Fruit fly (Drosophila melanogaster) whole organism, adult: ENCODE results near the gene CG4438.

Experiments used
- CG11617 ChIP-seq: fragments of 200-800 bp; sonication (Bioruptor generic); optimal IDR thresholded peaks from 2 replicates; lab custom pipeline; 2017; ENCODE audit warnings: mild to moderate bottlenecking, missing biosample characterization, missing genetic modification reagents, missing genetic modification characterization
- CG12768 ChIP-seq: fragments of 200-800 bp; sonication (Bioruptor generic); optimal IDR thresholded peaks from 2 replicates; lab custom pipeline; 2017; ENCODE audit warnings: missing biosample characterization, missing genetic modification characterization, mild to moderate bottlenecking, moderate library complexity, missing genetic modification reagents
- CG14711 ChIP-seq: fragments of 200-800 bp; sonication (Bioruptor generic); optimal IDR thresholded peaks from 2 replicates; lab custom pipeline; 2018; ENCODE audit warnings: missing biosample characterization, mild to moderate bottlenecking, missing genetic modification characterization, moderate library complexity
- CG1620 ChIP-seq: fragments of 200-800 bp; sonication (Bioruptor generic); optimal IDR thresholded peaks from 2 replicates; lab custom pipeline; 2016; ENCODE audit warnings: missing biosample characterization, missing genetic modification characterization
- CG33017 ChIP-seq: fragments of 200-800 bp; sonication (Bioruptor generic); optimal IDR thresholded peaks from 2 replicates; lab custom pipeline; 2018; ENCODE audit warnings: missing biosample characterization, mild to moderate bottlenecking, missing genetic modification characterization, moderate library complexity
- CG5204 ChIP-seq: fragments of 200-800 bp; sonication (Bioruptor generic); optimal IDR thresholded peaks from 2 replicates; lab custom pipeline; 2016; ENCODE audit warnings: missing biosample characterization, missing genetic modification characterization
- CG7045 ChIP-seq: fragments of 200-800 bp; sonication (Bioruptor generic); optimal IDR thresholded peaks from 2 replicates; lab custom pipeline; 2017; ENCODE audit warnings: missing biosample characterization, mild to moderate bottlenecking, missing genetic modification characterization
- CG7101 ChIP-seq: fragments of 200-800 bp; sonication (Bioruptor generic); optimal IDR thresholded peaks from 2 replicates; lab custom pipeline; 2018; ENCODE audit warnings: missing biosample characterization, mild to moderate bottlenecking, missing genetic modification characterization, moderate library complexity
- Clk ChIP-seq: fragments of 200-800 bp; sonication (Bioruptor generic); optimal IDR thresholded peaks from 2 replicates; lab custom pipeline; 2017; ENCODE audit warnings: missing biosample characterization, missing genetic modification characterization
- Crg-1 ChIP-seq: fragments of 200-800 bp; sonication (Bioruptor generic); optimal IDR thresholded peaks from 2 replicates; lab custom pipeline; 2016; ENCODE audit warnings: missing biosample characterization, missing genetic modification characterization
- Hr96 ChIP-seq: fragments of 200-800 bp; sonication (Bioruptor generic); optimal IDR thresholded peaks from 2 replicates; lab custom pipeline; 2016; ENCODE audit warnings: missing biosample characterization, missing genetic modification characterization
- Mnt ChIP-seq: fragments of 200-800 bp; sonication (Bioruptor generic); optimal IDR thresholded peaks from 2 replicates; lab custom pipeline; 2016; ENCODE audit warnings: missing biosample characterization, mild to moderate bottlenecking, missing genetic modification characterization
- bab1 ChIP-seq: fragments of 200-800 bp; sonication (Bioruptor generic); optimal IDR thresholded peaks from 3 replicates; lab custom pipeline; 2019; ENCODE audit warnings: missing biosample characterization, mild to moderate bottlenecking, missing genetic modification characterization, moderate library complexity
- cic ChIP-seq: fragments of 200-800 bp; sonication (Bioruptor generic); optimal IDR thresholded peaks from 2 replicates; lab custom pipeline; 2017; ENCODE audit warnings: missing biosample characterization, mild to moderate bottlenecking, missing genetic modification characterization, moderate library complexity
- cnc ChIP-seq, 2 experiments: fragments of >200 bp; optimal IDR thresholded peaks; 2 replicates each; lab custom pipeline; 2017
- kay ChIP-seq: fragments of 200-800 bp; sonication (Bioruptor generic); peaks from one replicate; lab custom pipeline; 2016; ENCODE audit warnings: missing biosample characterization, missing genetic modification characterization, borderline replicate concordance
- ovo ChIP-seq: fragments of 200-800 bp; sonication (Bioruptor generic); optimal IDR thresholded peaks from 2 replicates; lab custom pipeline; 2016; ENCODE audit warnings: missing biosample characterization, missing genetic modification characterization
- pad ChIP-seq: fragments of 200-800 bp; sonication (Bioruptor generic); optimal IDR thresholded peaks from 3 replicates; lab custom pipeline; 2017; ENCODE audit warnings: missing biosample characterization, missing genetic modification characterization, mild to moderate bottlenecking, moderate library complexity, missing genetic modification reagents
- tj ChIP-seq: fragments of 200-800 bp; sonication (Bioruptor generic); optimal IDR thresholded peaks from 3 replicates; lab custom pipeline; 2017; ENCODE audit warnings: missing biosample characterization, mild to moderate bottlenecking, missing genetic modification characterization, moderate library complexity
- toe ChIP-seq: fragments of 200-800 bp; sonication (Bioruptor generic); optimal IDR thresholded peaks from 2 replicates; lab custom pipeline; 2016; ENCODE audit warnings: missing biosample characterization, missing genetic modification characterization

The CG4438 gene

DNA sequence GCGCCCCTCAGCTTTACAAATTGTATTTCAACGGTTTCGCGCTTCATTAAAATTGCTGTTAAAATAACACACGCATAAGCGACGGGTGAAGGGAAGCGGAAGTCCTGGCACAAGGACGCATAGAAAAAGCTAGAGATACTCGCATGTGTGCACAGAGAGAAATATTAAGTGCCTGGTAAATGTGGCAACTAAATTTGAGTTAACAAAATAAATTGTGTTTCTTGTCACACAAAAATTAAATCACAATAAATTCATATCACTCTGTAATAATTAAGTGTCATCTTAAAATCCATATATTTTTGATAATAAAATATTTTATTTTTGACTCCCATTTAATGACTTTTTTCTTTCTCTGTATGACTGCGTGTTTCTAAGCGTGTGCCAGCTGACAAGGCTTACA, 2.4 kb upstream of the CG4438 start:
- TF ChIP-seq CG5204 (GFP tag; lab: Kevin White, UChicago): no peak
- TF ChIP-seq Clk (GFP tag; lab: Kevin White, UChicago): no peak
- TF ChIP-seq CG11617 (GFP tag; lab: Kevin White, UChicago): no peak
- no peak for TF ChIP-seq CG12768
- TF ChIP-seq ovo (GFP tag; lab: Kevin White, UChicago): no peak
- TF ChIP-seq pad (GFP tag; lab: Kevin White, UChicago): no peak
- TF ChIP-seq CG7045: no peak
- TF ChIP-seq bab1 (GFP tag; lab: Kevin White, UChicago): no peak
- TF ChIP-seq CG7101 (tag; lab: Kevin White, UChicago): no peak
- no peak for TF ChIP-seq Mnt (GFP tag; lab: Kevin White, UChicago)
- no peak for TF ChIP-seq CG1620 (GFP tag; lab: Kevin White, UChicago)
- no peak for TF ChIP-seq cnc (optimal IDR thresholded peaks at IDR 0.05; lab: Kevin White, UChicago)
- no peak for TF ChIP-seq tj
- TF ChIP-seq Hr96 (GFP tag; lab: Kevin White, UChicago): no peak
- TF ChIP-seq toe (GFP tag; lab: Kevin White, UChicago): no peak

DNA sequence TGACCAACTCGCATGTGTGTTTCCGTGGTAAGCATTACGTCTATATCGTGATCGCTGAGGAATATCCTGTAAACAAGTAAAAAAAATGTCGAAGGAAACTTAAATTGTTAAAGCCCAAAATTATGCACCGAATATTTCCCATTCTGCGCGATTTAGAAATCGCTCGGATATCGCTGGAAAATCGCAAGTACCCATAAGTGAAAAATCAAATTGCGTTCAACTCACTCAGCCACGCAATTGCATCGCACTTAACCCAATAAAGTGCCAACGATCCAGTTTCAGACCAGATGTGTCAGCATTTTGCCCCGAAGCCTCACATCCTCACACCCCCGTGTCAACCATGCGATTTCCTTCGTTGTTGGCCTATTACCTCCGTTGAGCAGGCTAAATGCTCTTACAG, 1.4 kb downstream of the CG4438 start:
- TF ChIP-seq Clk (GFP tag; lab: Kevin White, UChicago) (no peak), Mnt (GFP tag; lab: Kevin White, UChicago) (no peak), CG7045 (no peak), CG12768 (no peak), CG7101 (tag; lab: Kevin White, UChicago) (no peak), CG14711 (tag; lab: Kevin White, UChicago) (no peak), toe (GFP tag; lab: Kevin White, UChicago) (no peak), bab1 (GFP tag; lab: Kevin White, UChicago) (no peak), pad (GFP tag; lab: Kevin White, UChicago) (no peak), Hr96 (GFP tag; lab: Kevin White, UChicago) (no peak), cnc (optimal IDR thresholded peaks at IDR 0.05; lab: Kevin White, UChicago) (no peak), ovo (GFP tag; lab: Kevin White, UChicago) (no peak)

DNA sequence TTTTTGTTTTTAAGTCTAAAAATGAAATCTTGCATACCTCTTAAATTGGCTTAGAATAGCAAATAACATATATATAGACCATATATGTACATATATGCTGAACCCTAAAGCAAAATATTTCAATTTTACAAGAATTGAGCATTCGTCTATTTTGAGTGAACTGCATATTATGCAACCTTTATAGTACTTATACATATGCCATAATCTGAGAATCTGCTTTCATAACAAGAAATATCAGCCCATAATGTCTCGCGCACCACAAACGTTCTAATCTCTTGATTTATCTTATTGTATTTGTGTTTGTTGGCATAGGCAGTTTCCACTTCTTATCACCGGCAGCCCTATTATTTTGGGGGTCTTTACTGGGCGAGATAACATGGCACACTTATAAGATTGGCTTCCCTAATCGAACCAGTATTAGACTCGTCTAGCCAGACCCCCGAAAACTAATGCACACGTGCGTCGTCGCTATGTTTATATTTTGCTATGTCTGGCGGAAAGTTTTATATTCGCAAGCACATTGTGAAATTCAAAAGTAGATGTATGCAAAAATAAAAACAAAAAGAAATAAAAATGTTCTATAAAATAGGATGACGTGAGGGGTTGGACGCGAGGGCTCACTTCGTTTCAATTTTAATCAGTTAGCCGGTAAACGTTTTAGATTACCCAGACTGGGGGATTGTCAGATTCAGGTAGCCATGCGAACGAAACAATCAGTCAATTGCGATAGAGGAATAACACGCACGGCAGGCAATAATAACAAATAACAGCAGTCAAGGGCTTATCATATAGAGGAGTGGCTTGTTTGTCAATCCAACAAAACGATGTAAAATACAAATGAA, 8.6 kb downstream of the CG4438 start:
- no peak for TF ChIP-seq pad (GFP tag; lab: Kevin White, UChicago)
- TF ChIP-seq Hr96 (GFP tag; lab: Kevin White, UChicago): no peak
- no peak for TF ChIP-seq CG7101 (tag; lab: Kevin White, UChicago)
- TF ChIP-seq tj: peak; percentile 55
- TF ChIP-seq cic (GFP tag; lab: Kevin White, UChicago): peak; percentile 84
- TF ChIP-seq CG11617 (GFP tag; lab: Kevin White, UChicago): no peak
- TF ChIP-seq CG1620 (GFP tag; lab: Kevin White, UChicago): no peak
- TF ChIP-seq ovo (GFP tag; lab: Kevin White, UChicago): no peak
- peak; percentile 76 for TF ChIP-seq Mnt (GFP tag; lab: Kevin White, UChicago)
- no peak for TF ChIP-seq cnc (optimal IDR thresholded peaks at IDR 0.05; lab: Kevin White, UChicago)
- TF ChIP-seq CG14711 (tag; lab: Kevin White, UChicago): no peak
- TF ChIP-seq toe (GFP tag; lab: Kevin White, UChicago): no peak
- no peak for TF ChIP-seq bab1 (GFP tag; lab: Kevin White, UChicago)
- no peak for TF ChIP-seq CG33017 (tag; lab: Kevin White, UChicago)
- TF ChIP-seq CG7045: no peak
- no peak for TF ChIP-seq CG12768
- peak; percentile 58 for TF ChIP-seq kay (GFP tag; lab: Kevin White, UChicago)
- TF ChIP-seq Clk (GFP tag; lab: Kevin White, UChicago): no peak
- no peak for TF ChIP-seq CG5204 (GFP tag; lab: Kevin White, UChicago)
- TF ChIP-seq Crg-1 (GFP tag; lab: Kevin White, UChicago): no peak

DNA sequence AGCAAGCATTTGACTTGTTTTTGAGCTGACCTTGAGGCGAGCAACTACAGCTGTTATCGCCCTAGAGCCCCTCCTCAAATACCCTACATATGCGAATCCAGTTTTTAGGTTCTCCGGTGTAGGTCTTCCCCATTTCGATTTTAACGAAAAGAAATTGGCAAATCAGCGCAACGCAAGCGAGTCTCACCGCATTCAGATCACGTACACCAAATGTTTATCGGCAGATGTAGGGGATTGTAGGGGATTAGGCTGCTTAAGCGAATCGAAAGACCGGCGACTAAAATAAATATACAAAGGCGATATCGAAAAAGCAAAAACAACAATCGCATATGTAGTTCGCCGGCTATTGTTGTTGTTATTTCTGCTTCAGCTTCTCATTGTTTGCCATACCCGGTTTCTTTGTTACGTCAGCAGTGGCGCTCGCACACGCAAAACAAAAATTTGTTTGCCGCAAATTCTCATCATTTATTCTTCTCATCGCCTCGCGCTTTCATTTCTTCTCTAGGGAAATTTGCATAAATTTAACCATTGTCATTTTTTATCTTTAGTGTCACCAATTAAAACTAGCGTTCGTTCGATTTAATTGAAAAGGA, 9.7 kb downstream of the CG4438 start:
- TF ChIP-seq Mnt (GFP tag; lab: Kevin White, UChicago): peak; percentile 44
- TF ChIP-seq CG33017 (tag; lab: Kevin White, UChicago): peak; percentile 88
- TF ChIP-seq CG12768: peak; percentile 73
- peak; percentile 10 for TF ChIP-seq cic (GFP tag; lab: Kevin White, UChicago)
- TF ChIP-seq CG7101 (tag; lab: Kevin White, UChicago): peak; percentile 81
- peak; percentile 63 for TF ChIP-seq CG7045
- no peak for TF ChIP-seq toe (GFP tag; lab: Kevin White, UChicago)
- no peak for TF ChIP-seq Hr96 (GFP tag; lab: Kevin White, UChicago)
- TF ChIP-seq tj: peak; percentile 85
- peak; percentile 78 for TF ChIP-seq bab1 (GFP tag; lab: Kevin White, UChicago)
- TF ChIP-seq CG14711 (tag; lab: Kevin White, UChicago): peak; percentile 84
- peak; percentile 63 for TF ChIP-seq CG11617 (GFP tag; lab: Kevin White, UChicago)
- TF ChIP-seq CG5204 (GFP tag; lab: Kevin White, UChicago): peak; percentile 14
- TF ChIP-seq pad (GFP tag; lab: Kevin White, UChicago): peak; percentile 78
- TF ChIP-seq cnc (optimal IDR thresholded peaks at IDR 0.05; lab: Kevin White, UChicago): no peak
- TF ChIP-seq Crg-1 (GFP tag; lab: Kevin White, UChicago): peak; percentile 56
- no peak for TF ChIP-seq ovo (GFP tag; lab: Kevin White, UChicago)
- TF ChIP-seq kay (GFP tag; lab: Kevin White, UChicago): no peak
- peak; percentile 61 for TF ChIP-seq Clk (GFP tag; lab: Kevin White, UChicago)
- TF ChIP-seq CG1620 (GFP tag; lab: Kevin White, UChicago): peak; percentile 33

DNA sequence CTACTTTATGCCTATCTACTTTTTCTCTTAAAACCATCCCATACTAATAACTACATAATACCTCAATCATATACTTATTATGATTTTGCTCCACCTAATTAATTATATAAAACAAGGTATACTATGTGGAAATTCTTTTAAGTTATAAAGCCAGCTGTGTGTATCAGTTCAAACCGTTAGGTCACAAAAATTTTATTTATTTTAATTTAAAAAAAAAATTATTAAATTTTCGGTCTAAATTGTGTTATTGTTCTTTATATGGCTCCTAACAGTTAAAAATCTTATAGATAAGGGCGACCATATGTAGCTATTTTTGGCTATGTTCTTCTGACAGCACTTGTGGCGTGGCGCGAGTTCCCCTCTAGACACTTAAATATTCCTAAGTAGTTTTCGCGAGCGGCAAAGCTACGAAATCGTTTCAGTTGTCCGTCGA, 10.5 kb downstream of the CG4438 start, which contains the start of gene Aldh:
Aldh (plus strand) TSS at position 150 of the 433 bp plus-strand sequence.
- TF ChIP-seq kay (GFP tag; lab: Kevin White, UChicago): peak; percentile 77
- TF ChIP-seq bab1 (GFP tag; lab: Kevin White, UChicago): peak; percentile 77
- peak; percentile 84 for TF ChIP-seq CG33017 (tag; lab: Kevin White, UChicago)
- peak; percentile 83 for TF ChIP-seq CG7101 (tag; lab: Kevin White, UChicago)
- TF ChIP-seq tj: peak; percentile 46
- peak; percentile 54 for TF ChIP-seq cic (GFP tag; lab: Kevin White, UChicago)
- peak; percentile 57 for TF ChIP-seq CG1620 (GFP tag; lab: Kevin White, UChicago)
- TF ChIP-seq CG5204 (GFP tag; lab: Kevin White, UChicago): peak; percentile 70
- TF ChIP-seq Crg-1 (GFP tag; lab: Kevin White, UChicago): peak; percentile 66
- peak; percentile 82 for TF ChIP-seq CG12768
- TF ChIP-seq toe (GFP tag; lab: Kevin White, UChicago): peak; percentile 72
- TF ChIP-seq CG7045: peak; percentile 87
- TF ChIP-seq cnc (optimal IDR thresholded peaks at IDR 0.05; lab: Kevin White, UChicago): no peak
- TF ChIP-seq CG14711 (tag; lab: Kevin White, UChicago): peak; percentile 70
- TF ChIP-seq Hr96 (GFP tag; lab: Kevin White, UChicago): peak; percentile 60
- TF ChIP-seq ovo (GFP tag; lab: Kevin White, UChicago): peak; percentile 40
- peak; percentile 31 for TF ChIP-seq Mnt (GFP tag; lab: Kevin White, UChicago)
- TF ChIP-seq pad (GFP tag; lab: Kevin White, UChicago): peak; percentile 93
- peak; percentile 82 for TF ChIP-seq CG11617 (GFP tag; lab: Kevin White, UChicago)
- peak; percentile 78 for TF ChIP-seq Clk (GFP tag; lab: Kevin White, UChicago)
